Worm (Caenorhabditis elegans) whole organism, L2 larva: ENCODE data around the gene ZK180.5.

ENCODE experiments used
- R02D3.7 ChIP-seq: fragments of 150-350 bp; optimal IDR thresholded peaks from 2 replicates; lab custom pipeline; 2014; ENCODE audit warnings: missing biosample characterization, missing genetic modification characterization
- ceh-16 ChIP-seq: fragments of 150-350 bp; optimal IDR thresholded peaks from 2 replicates; lab custom pipeline; 2014; ENCODE audit warnings: missing biosample characterization, missing genetic modification characterization
- fos-1 ChIP-seq: fragments of 150-350 bp; optimal IDR thresholded peaks from 2 replicates; lab custom pipeline; 2014; ENCODE audit warnings: missing biosample characterization, missing genetic modification characterization
- lin-13 ChIP-seq: fragments of 150-350 bp; optimal IDR thresholded peaks from 2 replicates; lab custom pipeline; 2014; ENCODE audit warnings: missing biosample characterization, missing genetic modification reagents, missing genetic modification characterization
- mab-5 ChIP-seq: fragments of 150-350 bp; optimal IDR thresholded peaks from 2 replicates; lab custom pipeline; 2014; ENCODE audit warnings: missing biosample characterization, missing genetic modification characterization
- nhr-12 ChIP-seq: fragments of 150-350 bp; optimal IDR thresholded peaks from 2 replicates; lab custom pipeline; 2014; ENCODE audit warnings: missing biosample characterization, missing genetic modification characterization
- nhr-23 ChIP-seq: fragments of 150-350 bp; optimal IDR thresholded peaks from 2 replicates; lab custom pipeline; 2014; ENCODE audit warnings: missing biosample characterization, missing genetic modification reagents, missing genetic modification characterization
- nhr-237 ChIP-seq: fragments of 150-350 bp; optimal IDR thresholded peaks from 2 replicates; lab custom pipeline; 2014; ENCODE audit warnings: missing biosample characterization, missing genetic modification characterization
- nhr-25 ChIP-seq: fragments of 150-350 bp; sonication (generic microtip); optimal IDR thresholded peaks from 3 replicates; lab custom pipeline; 2014; ENCODE audit warnings: missing biosample characterization, missing genetic modification characterization
- unc-39 ChIP-seq: fragments of 150-350 bp; optimal IDR thresholded peaks from 2 replicates; lab custom pipeline; 2014; ENCODE audit warnings: missing biosample characterization, missing genetic modification characterization
- zag-1 ChIP-seq: fragments of 150-350 bp; optimal IDR thresholded peaks from 2 replicates; lab custom pipeline; 2014; ENCODE audit warnings: missing biosample characterization, missing genetic modification characterization
- ztf-11 ChIP-seq: sonication (generic microtip); optimal IDR thresholded peaks from 2 replicates; lab custom pipeline; 2017; ENCODE audit warnings: missing biosample characterization, missing genetic modification characterization

ce11 chrIV:4530170-4530569, 13.2 kb upstream of the ZK180.5 start, which contains the start of gene ZK185.3:
- TF ChIP-seq lin-13, result no peak
- TF ChIP-seq zag-1 (tag; lab: Kevin White, UChicago), result no peak
- TF ChIP-seq nhr-12, result no peak
- no peak for TF ChIP-seq nhr-25 (tag; lab: Kevin White, UChicago)
- no peak for TF ChIP-seq nhr-237 (tag; lab: Kevin White, UChicago)
- TF ChIP-seq mab-5 (tag; lab: Kevin White, UChicago), result no peak
- no peak for TF ChIP-seq ceh-16 (tag; lab: Kevin White, UChicago)
- no peak for TF ChIP-seq unc-39
- TF ChIP-seq nhr-23 (tag; lab: Kevin White, UChicago), result no peak
- TF ChIP-seq ztf-11 (tag; lab: Kevin White, UChicago), result no peak
- no peak for TF ChIP-seq R02D3.7 (tag; lab: Kevin White, UChicago)
- TF ChIP-seq fos-1 (tag; lab: Kevin White, UChicago), result peak; percentile 77
